Worm (Caenorhabditis elegans) whole organism, L4/young adult: ENCODE measurements around the gene F54D5.2.

Source experiments
- W03F9.2 ChIP-seq: fragments of 150-350 bp; optimal IDR thresholded peaks from 2 replicates; lab custom pipeline; 2014; ENCODE audit warnings: missing biosample characterization, missing genetic modification characterization
- dao-5 ChIP-seq: sonication (generic microtip); optimal IDR thresholded peaks from 2 replicates; lab custom pipeline; 2016; ENCODE audit warnings: missing genotype, missing genetic modification characterization, moderate library complexity, missing compliant biosample characterization
- him-1 ChIP-seq: sonication (generic microtip); optimal IDR thresholded peaks from 2 replicates; lab custom pipeline; 2016; ENCODE audit warnings: missing genotype, missing genetic modification reagents, missing genetic modification characterization, missing compliant biosample characterization

F54D5.2 gene

DNA sequence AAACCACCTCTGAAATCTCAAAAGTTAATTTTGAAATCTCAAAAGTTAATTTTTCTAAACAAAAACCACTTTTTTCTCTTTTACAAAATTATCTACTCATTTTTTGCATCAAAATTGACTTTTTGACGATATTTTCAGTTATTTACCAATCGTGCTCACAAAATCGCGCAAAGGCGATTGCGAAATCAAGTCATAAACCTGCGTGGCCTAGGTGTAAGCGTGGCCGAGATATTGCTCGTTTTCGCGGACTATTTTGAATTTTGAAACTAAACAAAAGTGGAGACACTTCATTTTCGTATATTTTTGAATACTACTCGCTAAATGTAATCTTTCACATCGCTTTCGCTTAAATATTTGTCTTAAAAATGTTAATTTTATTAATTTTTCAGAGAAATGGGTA is 5.3 kb downstream of the F54D5.2 start, which contains the start of gene smc-6:
TSS of gene smc-6 (plus strand) at position 390 of the 400 bp plus-strand sequence.
- TF ChIP-seq dao-5 (tag; lab: Kevin White, UChicago) (no peak), him-1 (tag; lab: Kevin White, UChicago) (no peak), W03F9.2 (tag; lab: Kevin White, UChicago) (no peak)

DNA sequence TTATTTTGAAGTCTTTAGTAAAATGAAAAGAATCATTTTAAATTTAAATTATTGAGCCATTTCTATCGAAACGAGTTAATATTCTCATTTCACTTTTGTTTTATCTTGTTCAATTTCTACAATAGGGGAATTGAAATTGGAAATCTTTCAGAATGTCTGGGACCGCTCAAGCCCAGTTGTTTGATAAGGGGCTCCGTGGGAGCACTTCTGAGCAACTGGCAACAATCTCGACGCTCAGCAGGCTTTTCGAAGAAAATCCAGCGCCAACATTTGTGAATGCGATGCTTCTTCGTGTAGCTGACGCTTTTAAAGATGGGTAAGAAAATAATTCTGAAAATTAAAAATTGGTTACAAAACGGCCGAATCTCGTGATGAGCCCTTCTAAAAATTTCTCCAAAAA is 9.7 kb downstream of the F54D5.2 start, which contains the start of gene ints-7:
TSS of gene ints-7 (plus strand) at position 152 of the 400 bp plus-strand sequence.
- TF ChIP-seq dao-5 (tag; lab: Kevin White, UChicago) (no peak), him-1 (tag; lab: Kevin White, UChicago) (no peak), W03F9.2 (tag; lab: Kevin White, UChicago) (no peak)

DNA sequence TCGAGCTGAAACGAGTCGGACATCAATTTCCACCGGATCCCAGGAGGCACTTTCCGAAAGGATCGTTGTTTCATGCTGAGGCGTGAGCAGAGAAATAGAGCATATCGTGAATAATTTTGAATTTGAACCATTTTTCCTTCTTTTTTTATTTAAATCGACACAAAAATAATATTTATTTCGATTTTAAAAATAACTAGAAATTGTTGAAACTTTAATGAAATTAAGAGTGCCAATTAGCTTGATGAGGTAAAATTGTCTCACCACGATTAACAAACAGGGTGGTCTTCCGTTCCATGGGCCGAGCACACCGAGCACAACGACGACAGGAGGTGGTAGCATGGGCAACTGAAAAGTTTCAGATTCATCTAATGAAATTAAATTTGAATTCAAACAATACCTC is 15.3 kb downstream of the F54D5.2 start:
- no peak for TF ChIP-seq W03F9.2 (tag; lab: Kevin White, UChicago)
- no peak for TF ChIP-seq him-1 (tag; lab: Kevin White, UChicago)
- TF ChIP-seq dao-5 (tag; lab: Kevin White, UChicago), result no peak

DNA sequence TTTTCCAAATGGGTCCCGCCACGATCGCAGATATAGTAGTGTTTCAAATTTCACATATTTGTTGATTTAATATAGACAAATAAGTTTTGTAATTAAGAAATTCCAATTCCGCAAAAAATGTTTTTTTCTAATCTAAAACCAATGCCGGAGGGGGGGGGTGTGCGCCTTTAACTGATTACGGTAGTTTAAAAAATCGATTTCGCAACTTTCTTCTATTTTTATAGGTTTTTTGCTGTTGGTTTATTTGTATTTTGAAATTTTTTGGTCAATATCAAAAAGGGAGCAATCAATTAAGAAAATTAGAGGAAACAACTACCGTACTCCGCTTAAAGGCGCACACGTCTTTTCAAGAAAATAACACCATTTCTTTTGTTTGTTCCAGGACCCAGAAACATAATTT is 18.6 kb downstream of the F54D5.2 start:
- TF ChIP-seq W03F9.2 (tag; lab: Kevin White, UChicago) (no peak), him-1 (tag; lab: Kevin White, UChicago) (no peak), dao-5 (tag; lab: Kevin White, UChicago) (no peak)

DNA sequence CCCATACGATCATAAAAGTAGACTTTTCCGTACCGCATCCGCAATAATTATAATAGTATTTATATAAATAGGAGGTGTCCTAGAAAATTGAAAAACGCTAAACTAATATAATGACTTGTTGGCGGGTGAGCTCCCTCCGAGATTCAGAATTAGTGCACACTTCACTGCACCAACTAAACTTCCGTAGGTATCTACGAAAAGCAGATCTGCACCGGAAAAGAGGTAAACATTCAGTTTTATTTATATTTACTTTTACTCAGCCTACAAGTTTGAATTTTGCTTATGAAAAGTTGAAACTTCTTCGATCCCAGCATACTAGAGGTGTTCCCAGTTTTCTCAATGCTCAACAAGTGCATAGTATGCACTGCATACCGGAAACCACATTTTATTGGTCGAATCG is 19.0 kb downstream of the F54D5.2 start, which contains the start of gene F07A11.1:
TSS of gene F07A11.1 (minus strand) at position 101 of the 400 bp plus-strand sequence.
- no peak for TF ChIP-seq him-1 (tag; lab: Kevin White, UChicago)
- TF ChIP-seq W03F9.2 (tag; lab: Kevin White, UChicago), result no peak
- TF ChIP-seq dao-5 (tag; lab: Kevin White, UChicago), result no peak

DNA sequence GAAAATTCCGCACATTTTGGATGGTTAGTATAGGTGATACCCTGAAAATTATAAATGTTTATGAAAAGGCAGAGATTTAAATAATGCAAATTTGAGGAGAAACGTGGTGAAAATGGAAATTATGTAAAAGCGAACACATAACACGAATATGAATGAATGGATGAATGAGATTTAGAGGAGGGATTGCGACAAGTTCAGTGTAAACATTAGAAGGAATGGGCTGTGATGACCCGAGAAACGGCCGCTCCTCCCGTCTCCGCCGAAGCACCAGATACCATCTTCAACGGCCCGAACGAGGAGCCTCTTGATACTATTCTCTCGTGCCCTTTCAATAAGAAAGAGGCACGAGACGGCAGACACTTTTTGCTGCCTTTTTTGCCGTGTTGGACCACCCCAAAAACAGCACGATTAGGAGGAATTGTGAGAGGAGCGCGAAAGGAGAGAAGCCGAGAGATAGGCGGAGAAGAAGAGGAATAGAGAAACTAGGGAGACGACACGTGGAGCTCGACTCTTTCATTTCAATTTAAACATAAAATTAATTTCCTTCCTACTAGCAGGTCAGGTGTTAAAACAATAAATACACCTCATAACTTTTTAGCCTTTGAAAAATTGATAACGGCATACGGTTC is 22.5 kb downstream of the F54D5.2 start, which contains the start of gene gfat-1:
TSS of gene gfat-1 (minus strand) at position 51 of the 629 bp plus-strand sequence.
- TF ChIP-seq W03F9.2 (tag; lab: Kevin White, UChicago) (no peak), him-1 (tag; lab: Kevin White, UChicago) (no peak), dao-5 (tag; lab: Kevin White, UChicago) (no peak)

DNA sequence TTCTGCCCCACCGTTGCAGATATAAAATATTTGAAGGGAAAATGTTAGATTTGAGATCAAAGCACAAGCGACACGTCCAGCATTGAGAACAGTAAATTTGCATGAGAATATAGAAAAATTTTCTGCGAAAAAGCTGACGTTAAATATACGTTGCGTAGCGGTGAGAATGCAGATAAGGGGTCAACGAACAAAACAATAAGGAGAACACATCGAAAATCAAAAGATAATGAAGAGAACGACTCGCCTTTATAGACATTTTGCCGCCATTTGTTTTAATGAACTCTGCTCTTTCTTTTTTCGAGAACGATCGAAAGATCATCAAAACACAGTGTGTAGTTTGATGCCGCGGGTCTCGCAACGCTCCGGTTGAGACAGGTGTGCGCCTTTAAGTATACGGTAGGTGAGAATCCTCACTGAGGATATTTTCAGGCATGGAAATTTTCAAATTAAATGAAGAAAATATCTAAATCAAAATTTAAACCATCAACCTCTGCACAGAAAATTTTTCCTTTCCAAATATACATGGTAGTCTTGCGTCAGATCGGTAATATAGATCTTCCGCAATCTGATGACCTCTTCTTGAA is 23.3 kb downstream of the F54D5.2 start:
- no peak for TF ChIP-seq W03F9.2 (tag; lab: Kevin White, UChicago)
- no peak for TF ChIP-seq dao-5 (tag; lab: Kevin White, UChicago)
- TF ChIP-seq him-1 (tag; lab: Kevin White, UChicago), result no peak

DNA sequence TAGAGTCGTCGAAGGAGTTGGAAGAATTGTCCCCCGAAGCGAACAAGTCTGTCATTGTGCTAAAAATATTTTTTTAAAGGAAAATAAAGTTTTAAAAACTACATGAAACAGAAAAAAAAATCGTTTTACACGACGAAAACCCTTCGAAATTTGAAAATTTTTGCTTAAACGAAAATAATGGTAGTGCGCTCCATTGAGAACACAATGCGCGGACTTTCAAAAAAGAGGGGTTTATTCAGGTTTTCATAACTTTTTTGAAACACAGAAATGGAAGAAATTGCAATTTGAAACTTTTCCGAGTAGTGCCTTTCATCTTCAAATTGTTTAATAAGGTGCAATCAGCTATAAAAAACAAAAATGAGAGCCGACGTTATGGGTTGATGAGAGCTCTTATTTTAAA is 26.8 kb downstream of the F54D5.2 start, which contains the start of gene npp-5:
TSS of gene npp-5 (minus strand) at position 59 of the 400 bp plus-strand sequence.
- TF ChIP-seq dao-5 (tag; lab: Kevin White, UChicago) (no peak), W03F9.2 (tag; lab: Kevin White, UChicago) (no peak), him-1 (tag; lab: Kevin White, UChicago) (no peak)

DNA sequence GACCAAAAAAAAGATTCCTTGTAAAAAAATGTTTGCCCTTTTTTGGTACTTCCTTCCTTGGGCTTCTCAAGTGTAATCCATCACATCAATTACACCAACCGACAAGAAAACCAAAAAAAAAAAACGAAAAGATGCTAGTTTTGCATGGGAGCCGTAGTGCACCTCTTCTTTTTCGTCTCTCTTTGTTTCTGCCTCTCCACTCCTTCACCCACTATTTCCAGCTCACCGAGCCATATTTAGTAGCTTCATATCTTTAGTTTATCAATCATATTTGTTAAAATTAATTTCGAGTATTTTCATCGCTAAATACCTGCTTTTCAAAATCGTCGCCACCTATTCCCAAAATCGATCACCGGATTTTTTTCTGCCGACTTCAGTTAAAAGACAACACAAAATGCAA is 27.7 kb downstream of the F54D5.2 start, which contains the start of gene F07A11.4:
TSS of gene F07A11.4 (plus strand) at position 301 of the 400 bp plus-strand sequence.
- TF ChIP-seq him-1 (tag; lab: Kevin White, UChicago), result no peak
- TF ChIP-seq dao-5 (tag; lab: Kevin White, UChicago), result no peak
- no peak for TF ChIP-seq W03F9.2 (tag; lab: Kevin White, UChicago)

DNA sequence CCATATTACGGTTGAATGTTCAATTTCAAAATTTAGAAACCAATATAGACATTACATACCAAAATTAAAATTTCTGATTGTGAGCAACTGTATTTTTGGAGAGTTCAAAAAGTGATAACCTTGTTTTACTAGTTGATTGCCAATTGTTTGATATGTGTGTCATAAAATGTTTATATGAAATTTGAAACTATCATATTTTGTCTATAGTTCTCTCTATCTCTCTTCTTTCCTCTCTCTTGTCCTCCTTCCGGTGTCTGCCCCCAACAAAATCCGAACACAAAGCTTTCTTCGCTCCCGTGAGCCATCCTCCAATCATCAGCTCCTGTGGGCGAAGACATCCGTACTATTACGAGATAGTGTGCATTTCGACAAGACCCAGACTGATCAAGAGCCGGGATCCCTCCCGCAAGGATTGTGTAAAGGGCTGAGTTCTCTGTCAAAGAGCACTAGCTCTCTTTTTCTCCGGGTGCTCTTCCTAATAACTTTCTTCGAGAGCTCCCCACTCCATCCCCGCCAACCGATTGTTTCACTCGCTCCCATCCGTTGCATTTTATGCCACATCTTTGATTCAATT is 29.5 kb downstream of the F54D5.2 start:
- TF ChIP-seq W03F9.2 (tag; lab: Kevin White, UChicago), result no peak
- no peak for TF ChIP-seq him-1 (tag; lab: Kevin White, UChicago)
- no peak for TF ChIP-seq dao-5 (tag; lab: Kevin White, UChicago)

DNA sequence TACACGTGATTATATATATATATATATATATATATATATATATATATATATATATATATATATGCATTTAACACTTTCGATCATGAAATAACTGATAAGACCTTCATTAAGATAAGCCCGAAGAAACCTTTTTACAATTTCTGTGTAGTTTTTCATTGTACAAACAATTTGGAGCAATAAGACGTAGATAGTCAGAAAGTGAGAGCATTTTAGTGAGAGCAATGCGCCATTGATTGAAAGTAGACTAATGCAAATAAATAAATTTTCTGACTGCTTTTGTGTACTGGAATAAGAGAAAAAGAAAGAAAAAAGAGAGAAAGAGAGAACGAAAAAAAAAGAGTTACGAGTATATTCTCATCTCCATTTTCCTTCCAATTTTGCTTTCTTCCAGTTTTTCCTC is 31.6 kb downstream of the F54D5.2 start:
- TF ChIP-seq W03F9.2 (tag; lab: Kevin White, UChicago) (no peak), him-1 (tag; lab: Kevin White, UChicago) (no peak), dao-5 (tag; lab: Kevin White, UChicago) (no peak)

DNA sequence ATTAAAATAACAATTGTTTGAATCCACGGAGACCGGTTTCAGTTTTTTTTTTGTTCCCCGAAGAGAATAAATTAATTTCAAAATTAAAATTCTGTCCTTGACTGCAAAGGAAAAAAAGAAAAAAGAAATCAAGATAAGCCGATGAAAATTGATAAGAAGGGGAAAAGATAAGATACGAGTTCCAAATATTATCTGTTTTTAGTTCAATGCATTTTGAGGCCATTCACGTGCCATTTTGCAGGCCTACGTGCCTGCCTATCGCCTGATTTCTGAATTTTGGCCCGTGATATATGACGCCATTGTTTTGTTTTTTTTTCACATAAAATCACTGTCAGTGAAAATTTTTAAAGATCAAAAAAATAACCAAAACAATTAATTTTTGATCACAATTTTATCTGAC is 38.5 kb downstream of the F54D5.2 start:
- TF ChIP-seq W03F9.2 (tag; lab: Kevin White, UChicago) (no peak), him-1 (tag; lab: Kevin White, UChicago) (no peak), dao-5 (tag; lab: Kevin White, UChicago) (no peak)
